Fruit fly (Drosophila melanogaster) whole organism, adult: ENCODE measurements around the gene Zmynd10.

Source experiments
- CG12768 ChIP-seq: fragments of 200-800 bp; sonication (Bioruptor generic); optimal IDR thresholded peaks from 2 replicates; lab custom pipeline; 2017; ENCODE audit warnings: missing biosample characterization, missing genetic modification characterization, mild to moderate bottlenecking, moderate library complexity, missing genetic modification reagents
- CG14711 ChIP-seq: fragments of 200-800 bp; sonication (Bioruptor generic); optimal IDR thresholded peaks from 2 replicates; lab custom pipeline; 2018; ENCODE audit warnings: missing biosample characterization, mild to moderate bottlenecking, missing genetic modification characterization, moderate library complexity
- CG5204 ChIP-seq: fragments of 200-800 bp; sonication (Bioruptor generic); optimal IDR thresholded peaks from 2 replicates; lab custom pipeline; 2016; ENCODE audit warnings: missing biosample characterization, missing genetic modification characterization
- CG7045 ChIP-seq: fragments of 200-800 bp; sonication (Bioruptor generic); optimal IDR thresholded peaks from 2 replicates; lab custom pipeline; 2017; ENCODE audit warnings: missing biosample characterization, mild to moderate bottlenecking, missing genetic modification characterization
- CG7101 ChIP-seq: fragments of 200-800 bp; sonication (Bioruptor generic); optimal IDR thresholded peaks from 2 replicates; lab custom pipeline; 2018; ENCODE audit warnings: missing biosample characterization, mild to moderate bottlenecking, missing genetic modification characterization, moderate library complexity
- Hr96 ChIP-seq: fragments of 200-800 bp; sonication (Bioruptor generic); optimal IDR thresholded peaks from 2 replicates; lab custom pipeline; 2016; ENCODE audit warnings: missing biosample characterization, missing genetic modification characterization
- Mnt ChIP-seq: fragments of 200-800 bp; sonication (Bioruptor generic); optimal IDR thresholded peaks from 2 replicates; lab custom pipeline; 2016; ENCODE audit warnings: missing biosample characterization, mild to moderate bottlenecking, missing genetic modification characterization
- bab1 ChIP-seq: fragments of 200-800 bp; sonication (Bioruptor generic); optimal IDR thresholded peaks from 3 replicates; lab custom pipeline; 2019; ENCODE audit warnings: missing biosample characterization, mild to moderate bottlenecking, missing genetic modification characterization, moderate library complexity
- cnc ChIP-seq, 2 experiments: fragments of >200 bp; optimal IDR thresholded peaks; 2 replicates each; lab custom pipeline; 2017
- tj ChIP-seq: fragments of 200-800 bp; sonication (Bioruptor generic); optimal IDR thresholded peaks from 3 replicates; lab custom pipeline; 2017; ENCODE audit warnings: missing biosample characterization, mild to moderate bottlenecking, missing genetic modification characterization, moderate library complexity

DNA sequence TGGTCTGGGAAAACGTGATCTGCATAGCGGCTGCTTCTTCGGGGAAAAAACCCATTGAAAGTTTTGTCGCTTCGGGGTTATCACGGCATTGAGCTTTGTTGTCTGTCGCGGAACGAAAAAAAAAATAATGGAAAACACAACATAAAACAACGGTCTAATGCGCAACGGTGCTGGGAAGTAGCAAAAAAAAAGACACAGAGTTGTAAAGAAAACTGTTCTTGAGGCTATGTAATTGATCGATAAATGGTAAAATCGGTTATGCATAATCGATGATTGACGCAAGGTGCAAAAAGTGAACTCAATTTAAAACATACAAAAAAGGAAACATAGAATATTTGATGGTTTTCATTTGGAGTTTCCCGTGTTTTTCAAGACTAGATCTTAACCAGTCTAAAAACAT, 5.1 kb upstream of the Zmynd10 start:
- TF ChIP-seq cnc (optimal IDR thresholded peaks at IDR 0.05; lab: Kevin White, UChicago) (no peak), CG7045 (GFP tag; lab: Kevin White, UChicago) (no peak), Hr96 (GFP tag; lab: Kevin White, UChicago) (no peak), tj (no peak), CG5204 (no peak), CG12768 (GFP tag; lab: Kevin White, UChicago) (no peak), Mnt (GFP tag; lab: Kevin White, UChicago) (no peak), bab1 (GFP tag; lab: Kevin White, UChicago) (no peak), CG7101 (tag; lab: Kevin White, UChicago) (no peak), CG14711 (tag; lab: Kevin White, UChicago) (no peak)
